Fruit fly (Drosophila melanogaster) whole organism, embryonic: ENCODE data around the gene CG42827.

Source experiments
- sd ChIP-seq: fragments of 200-800 bp; sonication (Bioruptor generic); optimal IDR thresholded peaks from 3 replicates; lab custom pipeline; 2018; ENCODE audit warnings: missing biosample characterization, mild to moderate bottlenecking, missing genetic modification characterization, moderate library complexity
- unpg ChIP-seq: fragments of 200-800 bp; sonication (Bioruptor generic); optimal IDR thresholded peaks from 3 replicates; lab custom pipeline; 2018; ENCODE audit warnings: missing biosample characterization, mild to moderate bottlenecking, missing genetic modification characterization, moderate library complexity

- TF ChIP-seq unpg (GFP tag; lab: Kevin White, UChicago): no peak
- TF ChIP-seq sd (tag; lab: Kevin White, UChicago): peak; percentile 38
Observed at dm6 chr3R:23386021-23386457, 13.3 kb downstream of the CG42827 start.
